Fruit fly (Drosophila melanogaster): ENCODE results near the gene Ogg1.

Gene Ogg1

dm6 chrX:8665576-8666297, 24.4 kb upstream of the Ogg1 start:
- no peak for TF ChIP-seq Myc (optimal IDR thresholded peaks at IDR 0.05)
- no peak for TF ChIP-seq insv (optimal IDR thresholded peaks at IDR 0.05)
- no peak for TF ChIP-seq h (optimal IDR thresholded peaks at IDR 0.05)
- TF ChIP-seq ttk (optimal IDR thresholded peaks at IDR 0.05), result no peak
- no peak for TF ChIP-seq Sin3A (optimal IDR thresholded peaks at IDR 0.05)
- TF ChIP-seq psq (optimal IDR thresholded peaks at IDR 0.05), result no peak

- TF ChIP-seq insv (optimal IDR thresholded peaks at IDR 0.05) (no peak), Sin3A (optimal IDR thresholded peaks at IDR 0.05) (no peak), h (optimal IDR thresholded peaks at IDR 0.05) (no peak), ttk (optimal IDR thresholded peaks at IDR 0.05) (no peak), Myc (optimal IDR thresholded peaks at IDR 0.05) (no peak), psq (optimal IDR thresholded peaks at IDR 0.05) (no peak)
Observed at dm6 chrX:8667070-8667469, 23.1 kb upstream of the Ogg1 start.

- TF ChIP-seq psq (optimal IDR thresholded peaks at IDR 0.05) (no peak), insv (optimal IDR thresholded peaks at IDR 0.05) (no peak), h (optimal IDR thresholded peaks at IDR 0.05) (no peak), Sin3A (optimal IDR thresholded peaks at IDR 0.05) (no peak), ttk (optimal IDR thresholded peaks at IDR 0.05) (no peak), Myc (optimal IDR thresholded peaks at IDR 0.05) (no peak)
Observed at dm6 chrX:8667709-8668108, 22.4 kb upstream of the Ogg1 start.

dm6 chrX:8669434-8669833, 20.7 kb upstream of the Ogg1 start:
- TF ChIP-seq insv (optimal IDR thresholded peaks at IDR 0.05), result no peak
- TF ChIP-seq Myc (optimal IDR thresholded peaks at IDR 0.05), result no peak
- TF ChIP-seq Sin3A (optimal IDR thresholded peaks at IDR 0.05), result no peak
- no peak for TF ChIP-seq h (optimal IDR thresholded peaks at IDR 0.05)
- TF ChIP-seq psq (optimal IDR thresholded peaks at IDR 0.05), result no peak
- TF ChIP-seq ttk (optimal IDR thresholded peaks at IDR 0.05), result no peak

dm6 chrX:8671348-8672298, 18.5 kb upstream of the Ogg1 start:
- TF ChIP-seq h (optimal IDR thresholded peaks at IDR 0.05), result no peak

dm6 chrX:8676631-8677224, 13.4 kb upstream of the Ogg1 start, which contains the start of gene Rubicon:
Rubicon (plus strand) TSS chrX:8677063.
- TF ChIP-seq h (optimal IDR thresholded peaks at IDR 0.05), result no peak
- TF ChIP-seq insv (optimal IDR thresholded peaks at IDR 0.05), result no peak
- no peak for TF ChIP-seq psq (optimal IDR thresholded peaks at IDR 0.05)
- no peak for TF ChIP-seq ttk (optimal IDR thresholded peaks at IDR 0.05)
- TF ChIP-seq Sin3A (optimal IDR thresholded peaks at IDR 0.05), result no peak
- TF ChIP-seq Myc (optimal IDR thresholded peaks at IDR 0.05), result no peak

- TF ChIP-seq psq (optimal IDR thresholded peaks at IDR 0.05) (no peak), Myc (optimal IDR thresholded peaks at IDR 0.05) (no peak), h (optimal IDR thresholded peaks at IDR 0.05) (no peak), Sin3A (optimal IDR thresholded peaks at IDR 0.05) (no peak), ttk (optimal IDR thresholded peaks at IDR 0.05) (no peak), insv (optimal IDR thresholded peaks at IDR 0.05) (no peak)
Observed at dm6 chrX:8677434-8677833, 12.7 kb upstream of the Ogg1 start.

dm6 chrX:8681189-8681821, 8.8 kb upstream of the Ogg1 start, which contains the start of gene CAH3:
CAH3 (plus strand) TSS chrX:8681252.
- TF ChIP-seq ttk (optimal IDR thresholded peaks at IDR 0.05), result no peak
- no peak for TF ChIP-seq insv (optimal IDR thresholded peaks at IDR 0.05)
- TF ChIP-seq psq (optimal IDR thresholded peaks at IDR 0.05), result no peak
- TF ChIP-seq h (optimal IDR thresholded peaks at IDR 0.05), result no peak
- TF ChIP-seq Myc (optimal IDR thresholded peaks at IDR 0.05), result no peak
- TF ChIP-seq Sin3A (optimal IDR thresholded peaks at IDR 0.05), result no peak

dm6 chrX:8681822-8682632, 8.1 kb upstream of the Ogg1 start:
- no peak for TF ChIP-seq insv (optimal IDR thresholded peaks at IDR 0.05)
- no peak for TF ChIP-seq Myc (optimal IDR thresholded peaks at IDR 0.05)
- TF ChIP-seq psq (optimal IDR thresholded peaks at IDR 0.05), result no peak
- TF ChIP-seq ttk (optimal IDR thresholded peaks at IDR 0.05), result no peak
- TF ChIP-seq Sin3A (optimal IDR thresholded peaks at IDR 0.05), result no peak
- TF ChIP-seq h (optimal IDR thresholded peaks at IDR 0.05), result no peak

dm6 chrX:8685394-8685793, 4.7 kb upstream of the Ogg1 start:
- TF ChIP-seq ttk (optimal IDR thresholded peaks at IDR 0.05) (no peak), h (optimal IDR thresholded peaks at IDR 0.05) (no peak), Myc (optimal IDR thresholded peaks at IDR 0.05) (no peak), psq (optimal IDR thresholded peaks at IDR 0.05) (no peak)

- no peak for TF ChIP-seq ttk (optimal IDR thresholded peaks at IDR 0.05)
- no peak for TF ChIP-seq h (optimal IDR thresholded peaks at IDR 0.05)
- no peak for TF ChIP-seq insv (optimal IDR thresholded peaks at IDR 0.05)
- no peak for TF ChIP-seq Sin3A (optimal IDR thresholded peaks at IDR 0.05)
Observed at dm6 chrX:8693520-8693919, 3.4 kb downstream of the Ogg1 start, which contains the start of gene CG11294. CG11294 (minus strand) TSS chrX:8693620.

Measured in Kc167 (cell line).